Worm (Caenorhabditis elegans) whole organism, early embryonic: Measurements from ENCODE around the gene Y47D3A.1.
"Not testable (repeated sequence)": the region's sequence is repeated elsewhere in the genome, so short reads cannot be mapped to it uniquely, and the experiment has no call there.

Source experiments
- B0310.2 ChIP-seq: sonication (generic microtip); optimal IDR thresholded peaks from 2 replicates; lab custom pipeline; 2016; ENCODE audit warnings: mild to moderate bottlenecking, missing genetic modification characterization, missing compliant biosample characterization
- F13C5.2 ChIP-seq: sonication (generic microtip); optimal IDR thresholded peaks from 2 replicates; lab custom pipeline; 2017; ENCODE audit warnings: mild to moderate bottlenecking, missing genetic modification characterization, inconsistent platforms, missing compliant biosample characterization
- aly-1 ChIP-seq: sonication (generic microtip); optimal IDR thresholded peaks from 2 replicates; lab custom pipeline; 2016; ENCODE audit warnings: missing genetic modification characterization, missing compliant biosample characterization
- ama-1 ChIP-seq: fragments of 150-350 bp; optimal IDR thresholded peaks from 2 replicates; lab custom pipeline; 2014
- ceh-13 ChIP-seq: fragments of 200-800 bp; sonication (Bioruptor generic); optimal IDR thresholded peaks from 2 replicates; lab custom pipeline; 2018; ENCODE audit warnings: mild to moderate bottlenecking, missing genetic modification characterization, missing compliant biosample characterization
- ceh-36 ChIP-seq: sonication (generic microtip); optimal IDR thresholded peaks from 2 replicates; lab custom pipeline; 2016; ENCODE audit warnings: missing genetic modification characterization, inconsistent platforms, missing compliant biosample characterization
- ets-7 ChIP-seq: sonication (generic microtip); optimal IDR thresholded peaks from 2 replicates; lab custom pipeline; 2016; ENCODE audit warnings: missing genotype, missing genetic modification characterization, missing compliant biosample characterization
- flt-1 ChIP-seq: fragments of 200-800 bp; sonication (Bioruptor generic); IDR thresholded peaks from 2 replicates; pipeline ENCODE4 v1.3.6; 2022; ENCODE audit warnings: missing genetic modification characterization, missing compliant biosample characterization
- hmbx-1 ChIP-seq: sonication (generic microtip); optimal IDR thresholded peaks from 2 replicates; lab custom pipeline; 2016; ENCODE audit warnings: mild to moderate bottlenecking, missing genetic modification characterization, missing compliant biosample characterization
- hmg-4 ChIP-seq: fragments of 200-800 bp; sonication (Bioruptor generic); optimal IDR thresholded peaks from 2 replicates; lab custom pipeline; 2018; ENCODE audit warnings: mild to moderate bottlenecking, missing genetic modification characterization, missing compliant biosample characterization
- hnd-1 ChIP-seq: sonication (generic microtip); optimal IDR thresholded peaks from 2 replicates; lab custom pipeline; 2016; ENCODE audit warnings: missing genetic modification characterization, missing compliant biosample characterization
- pes-1 ChIP-seq: fragments of 200-800 bp; sonication (Bioruptor generic); IDR thresholded peaks from 2 replicates; pipeline ENCODE4 v1.3.6; 2022; ENCODE audit warnings: missing genetic modification reagents, missing genetic modification characterization, missing compliant biosample characterization
- scrt-1 ChIP-seq: fragments of 200-800 bp; sonication (Bioruptor generic); IDR thresholded peaks from 2 replicates; pipeline ENCODE4 v1.3.6; 2022; ENCODE audit warnings: missing genetic modification characterization, missing compliant biosample characterization
- sea-1 ChIP-seq: fragments of 200-800 bp; sonication (Bioruptor generic); conservative IDR thresholded peaks from 2 replicates; pipeline ENCODE4 v1.3.6; 2022; ENCODE audit warnings: missing genetic modification characterization, missing compliant biosample characterization
- tbx-11 ChIP-seq: fragments of 200-800 bp; sonication (Bioruptor generic); IDR thresholded peaks from 2 replicates; pipeline ENCODE4 v1.3.6; 2022; ENCODE audit warnings: missing genetic modification characterization, missing compliant biosample characterization
- tbx-37 ChIP-seq: fragments of 200-800 bp; sonication (Bioruptor generic); conservative IDR thresholded peaks from 2 replicates; pipeline ENCODE4 v1.3.6; 2022; ENCODE audit warnings: missing genetic modification reagents, missing genetic modification characterization, missing compliant biosample characterization
- tra-4 ChIP-seq: sonication (generic microtip); optimal IDR thresholded peaks from 2 replicates; lab custom pipeline; 2017; ENCODE audit warnings: missing genetic modification characterization, missing compliant biosample characterization

Y47D3A.1 gene

ce11 chrIII:11169680-11170079 lies 28.0 kb upstream of the Y47D3A.1 start:
- TF ChIP-seq hmg-4 (GFP tag; lab: Kevin White, UChicago): no peak
- TF ChIP-seq tra-4 (tag; lab: Kevin White, UChicago): no peak
- TF ChIP-seq ceh-36 (tag; lab: Kevin White, UChicago): no peak
- TF ChIP-seq hmbx-1 (tag; lab: Kevin White, UChicago): no peak
- no peak for TF ChIP-seq ama-1 (lab: Kevin White, UChicago)
- TF ChIP-seq B0310.2 (tag; lab: Kevin White, UChicago): no peak
- TF ChIP-seq tbx-11 (GFP tag; lab: Robert Waterston, UW): no peak

ce11 chrIII:11157916-11158315 lies 16.3 kb upstream of the Y47D3A.1 start:
- TF ChIP-seq tbx-37 (GFP tag; lab: Robert Waterston, UW) (no peak), ceh-36 (tag; lab: Kevin White, UChicago) (no peak)

DNA sequence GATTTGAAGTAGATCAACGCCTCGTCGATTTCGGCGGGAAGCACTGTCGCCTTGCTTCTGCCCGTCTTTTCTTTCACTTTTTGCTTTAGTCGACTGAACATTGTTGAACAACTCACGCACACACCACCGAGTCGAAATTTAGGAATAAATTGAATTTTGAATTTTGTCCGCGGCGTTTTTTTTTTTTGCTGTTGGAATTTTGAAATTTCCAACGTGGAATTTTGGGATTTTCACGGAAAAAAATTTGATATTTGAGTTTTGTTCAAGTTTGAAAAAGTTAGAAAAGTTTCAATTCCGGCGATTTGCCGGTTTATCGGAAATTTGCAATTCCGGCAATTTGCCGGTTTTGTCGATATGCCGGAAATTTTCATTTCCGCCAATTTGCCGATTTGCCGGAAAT lies 15.5 kb upstream of the Y47D3A.1 start, which contains the start of gene Y47D3A.31:
Y47D3A.31 (minus strand) TSS at position 101 of the 400 bp plus-strand sequence.
- TF ChIP-seq hmbx-1 (tag; lab: Kevin White, UChicago) (no peak), ceh-36 (tag; lab: Kevin White, UChicago) (no peak), sea-1 (GFP tag; lab: Robert Waterston, UW) (no peak), hmg-4 (GFP tag; lab: Kevin White, UChicago) (no peak), tra-4 (tag; lab: Kevin White, UChicago) (no peak), flt-1 (GFP tag; lab: Robert Waterston, UW) (no peak), ets-7 (tag; lab: Kevin White, UChicago) (no peak), ama-1 (lab: Kevin White, UChicago) (no peak), tbx-37 (GFP tag; lab: Robert Waterston, UW) (no peak), F13C5.2 (tag; lab: Kevin White, UChicago) (no peak), pes-1 (no peak), scrt-1 (GFP tag; lab: Robert Waterston, UW) (no peak), tbx-11 (GFP tag; lab: Robert Waterston, UW) (no peak), hnd-1 (tag; lab: Kevin White, UChicago) (no peak), aly-1 (no peak), B0310.2 (tag; lab: Kevin White, UChicago) (no peak)

- TF ChIP-seq hmbx-1 (tag; lab: Kevin White, UChicago) (no peak), B0310.2 (tag; lab: Kevin White, UChicago) (no peak)
These were observed 12.9 kb upstream of the Y47D3A.1 start, which contains the start of gene cku-70 for ce11 chrIII:11154527-11154926. Gene cku-70, plus strand, starts transcription at chrIII:11154827.

DNA sequence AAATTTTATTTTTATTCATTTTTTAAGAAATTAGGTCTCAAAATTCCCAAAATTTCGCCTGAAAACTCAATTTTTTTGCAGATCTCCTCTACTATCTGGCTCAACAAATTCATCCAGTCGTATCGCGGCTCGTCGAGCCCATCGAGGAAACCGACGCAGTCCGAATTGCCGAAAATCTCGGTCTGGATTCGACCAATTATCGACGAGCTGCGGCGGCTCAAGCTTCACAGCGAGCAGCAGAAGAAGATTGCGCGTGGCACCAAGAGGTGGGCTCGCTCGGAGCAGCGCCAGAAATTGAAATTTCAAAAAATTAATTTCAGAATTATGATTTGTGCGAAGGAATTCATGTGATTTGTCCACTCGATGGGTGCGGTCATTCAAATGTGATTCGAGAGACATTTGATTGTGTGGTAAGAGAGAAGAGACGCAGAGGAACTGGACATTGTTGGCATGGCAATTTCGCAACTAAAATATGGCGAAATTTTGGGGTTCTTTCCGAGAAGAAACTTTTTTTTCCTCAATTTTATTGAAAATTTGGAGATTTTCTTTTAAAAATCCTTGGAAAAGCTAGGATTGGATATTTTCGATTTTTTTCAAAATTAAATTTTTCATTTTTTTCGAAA lies 7.7 kb upstream of the Y47D3A.1 start:
- TF ChIP-seq ama-1 (lab: Kevin White, UChicago) (no peak), hnd-1 (tag; lab: Kevin White, UChicago) (no peak), B0310.2 (tag; lab: Kevin White, UChicago) (no peak), pes-1 (no peak), ets-7 (tag; lab: Kevin White, UChicago) (no peak), hmbx-1 (tag; lab: Kevin White, UChicago) (no peak), sea-1 (GFP tag; lab: Robert Waterston, UW) (no peak), aly-1 (no peak), ceh-13 (GFP tag; lab: Kevin White, UChicago) (no peak), tbx-37 (GFP tag; lab: Robert Waterston, UW) (no peak)

DNA sequence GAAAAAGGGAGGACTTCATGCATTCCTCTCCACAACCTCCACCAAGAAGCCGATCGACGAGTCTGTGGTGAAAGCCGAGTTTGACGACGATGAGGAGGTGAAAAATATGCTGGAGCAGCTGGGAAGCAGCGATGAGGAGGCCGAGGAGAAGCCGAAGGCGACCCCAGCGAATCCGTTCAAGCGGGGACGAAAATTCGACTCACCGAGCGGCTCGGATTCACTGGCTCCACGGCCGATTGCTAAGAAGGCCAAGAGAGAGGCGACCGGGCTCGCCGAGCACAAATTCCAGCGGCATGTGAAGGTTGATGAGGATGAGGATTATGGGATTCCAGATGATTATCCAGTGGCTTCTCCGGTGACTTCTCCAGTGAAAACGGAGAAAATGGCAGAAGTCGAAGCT lies 1.3 kb upstream of the Y47D3A.1 start:
- TF ChIP-seq scrt-1 (GFP tag; lab: Robert Waterston, UW) (0 out of 2 replicates have a peak, but pooled peaks have one; percentile 43), tbx-37 (GFP tag; lab: Robert Waterston, UW) (no peak), F13C5.2 (tag; lab: Kevin White, UChicago) (no peak)

DNA sequence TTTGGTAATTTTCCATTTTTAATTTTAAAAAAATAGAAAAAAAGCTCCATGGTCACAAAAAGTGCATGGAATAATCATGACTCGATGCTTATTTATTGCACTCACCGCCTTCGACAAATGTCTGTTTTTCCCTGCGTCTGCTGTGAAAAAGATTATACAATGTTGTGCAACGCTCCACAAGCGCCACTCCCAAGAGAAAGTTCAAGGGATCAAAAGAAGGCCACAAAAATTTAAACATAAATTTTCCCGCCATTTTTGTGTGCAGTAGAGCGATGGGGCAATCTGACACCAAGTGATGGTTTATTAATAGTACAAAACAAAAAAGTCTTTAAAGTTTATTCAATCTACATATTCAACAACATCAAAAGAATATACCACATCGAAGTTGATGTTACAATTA lies 2.7 kb downstream of the Y47D3A.1 start, which contains the start of gene fbxa-128:
fbxa-128 (minus strand) TSS at position 192 of the 400 bp plus-strand sequence.
- TF ChIP-seq ama-1 (lab: Kevin White, UChicago) (no peak), ceh-13 (GFP tag; lab: Kevin White, UChicago) (no peak), hnd-1 (tag; lab: Kevin White, UChicago) (no peak), ceh-36 (tag; lab: Kevin White, UChicago) (no peak), flt-1 (GFP tag; lab: Robert Waterston, UW) (no peak), tbx-37 (GFP tag; lab: Robert Waterston, UW) (no peak), hmg-4 (GFP tag; lab: Kevin White, UChicago) (no peak), hmbx-1 (tag; lab: Kevin White, UChicago) (no peak), scrt-1 (GFP tag; lab: Robert Waterston, UW) (no peak), ets-7 (tag; lab: Kevin White, UChicago) (no peak), tra-4 (tag; lab: Kevin White, UChicago) (no peak), aly-1 (no peak), F13C5.2 (tag; lab: Kevin White, UChicago) (no peak), B0310.2 (tag; lab: Kevin White, UChicago) (no peak), sea-1 (GFP tag; lab: Robert Waterston, UW) (no peak), tbx-11 (GFP tag; lab: Robert Waterston, UW) (no peak), pes-1 (no peak)

ce11 chrIII:11131475-11131874 lies 10.2 kb downstream of the Y47D3A.1 start, which contains the start of gene pha-1:
Gene pha-1, plus strand, starts transcription at chrIII:11131775.
- TF ChIP-seq B0310.2 (tag; lab: Kevin White, UChicago); ceh-13 (GFP tag; lab: Kevin White, UChicago); ama-1 (lab: Kevin White, UChicago): not testable (repeated sequence)
